Fruit fly (Drosophila melanogaster) whole organism, embryonic: Measurements from ENCODE around the gene RpL35A.

ENCODE experiments used
- Aef1 ChIP-seq: fragments of 200-800 bp; sonication (Bioruptor generic); IDR thresholded peaks from 3 replicates; pipeline ENCODE4 v1.3.6; 2022; ENCODE audit warnings: missing biosample characterization, missing genetic modification characterization
- Oaz ChIP-seq: fragments of 200-800 bp; sonication (Bioruptor generic); IDR thresholded peaks from 2 replicates; pipeline ENCODE4 v1.3.6; 2022; ENCODE audit warnings: missing biosample characterization, missing genetic modification characterization
- ind ChIP-seq: fragments of 200-800 bp; sonication (Bioruptor generic); optimal IDR thresholded peaks from 3 replicates; lab custom pipeline; 2016; ENCODE audit warnings: missing biosample characterization, missing genetic modification characterization

dm6 chr3R:5497600-5497999, 30.7 kb upstream of the RpL35A start:
- no peak for TF ChIP-seq Oaz (GFP tag; lab: Robert Waterston, UW)
- TF ChIP-seq ind (GFP tag; lab: Kevin White, UChicago), result no peak
- no peak for TF ChIP-seq Aef1 (GFP tag; lab: Robert Waterston, UW)
